Worm (Caenorhabditis elegans) whole organism, young adult: Measurements from ENCODE around the gene nhr-214.

ENCODE experiments used
- B0019.2 ChIP-seq: fragments of 200-800 bp; sonication (Bioruptor generic); conservative IDR thresholded peaks from 2 replicates; pipeline ENCODE4 v1.3.6; 2022; ENCODE audit warnings: missing genetic modification reagents, missing genetic modification characterization, missing compliant biosample characterization
- C06A6.2 ChIP-seq: fragments of 200-800 bp; sonication (Bioruptor generic); conservative IDR thresholded peaks from 2 replicates; pipeline ENCODE4 v1.3.6; 2022; ENCODE audit warnings: missing genetic modification characterization, missing compliant biosample characterization
- F33H1.4 ChIP-seq: fragments of 200-800 bp; sonication (Bioruptor generic); IDR thresholded peaks from 2 replicates; pipeline ENCODE4 v1.3.6; 2022; ENCODE audit warnings: missing genetic modification reagents, missing genetic modification characterization, missing compliant biosample characterization
- F57A8.1 ChIP-seq: fragments of 200-800 bp; sonication (Bioruptor generic); optimal IDR thresholded peaks from 2 replicates; lab custom pipeline; 2018; ENCODE audit warnings: mild to moderate bottlenecking, missing genetic modification characterization, moderate library complexity, missing compliant biosample characterization
- F57C9.4 ChIP-seq: sonication (generic microtip); optimal IDR thresholded peaks from 2 replicates; lab custom pipeline; 2017; ENCODE audit warnings: mild to moderate bottlenecking, missing genetic modification characterization, missing compliant biosample characterization
- K12H6.12 ChIP-seq: fragments of 200-800 bp; sonication (Bioruptor generic); optimal IDR thresholded peaks from 2 replicates; lab custom pipeline; 2018; ENCODE audit warnings: mild to moderate bottlenecking, missing genetic modification characterization, missing compliant biosample characterization
- Y53F4B.3 ChIP-seq: fragments of 200-800 bp; sonication (Bioruptor generic); IDR thresholded peaks from 2 replicates; pipeline ENCODE4 v1.3.6; 2022; ENCODE audit warnings: missing genetic modification reagents, missing genetic modification characterization, missing compliant biosample characterization
- Y56A3A.18 ChIP-seq: fragments of 200-800 bp; sonication (Bioruptor generic); IDR thresholded peaks from 2 replicates; pipeline ENCODE4 v1.3.6; 2022; ENCODE audit warnings: missing genetic modification reagents, missing genetic modification characterization, missing compliant biosample characterization
- Y95B8A.8 ChIP-seq: fragments of 200-800 bp; sonication (Bioruptor generic); IDR thresholded peaks from 2 replicates; pipeline ENCODE4 v1.3.6; 2022; ENCODE audit warnings: missing genetic modification reagents, missing genetic modification characterization, missing compliant biosample characterization
- ama-1 ChIP-seq, 3 experiments: fragments of 150-350 bp in 1 of 3; sonication (generic microtip) in 2 of 3; optimal IDR thresholded peaks; 2 replicates each; lab custom pipeline; 2014 to 2018; ENCODE audit warnings: missing biosample characterization in 2 of 3, missing genetic modification characterization in 2 of 3, missing genetic modification reagents in 2 of 3
- aptf-2 ChIP-seq: fragments of 200-800 bp; sonication (Bioruptor generic); conservative IDR thresholded peaks from 2 replicates; pipeline ENCODE4 v1.3.6; 2022; ENCODE audit warnings: missing genetic modification reagents, missing genetic modification characterization, missing compliant biosample characterization
- atf-7 ChIP-seq: sonication (generic microtip); optimal IDR thresholded peaks from 2 replicates; lab custom pipeline; 2017; ENCODE audit warnings: mild to moderate bottlenecking, missing genetic modification characterization, missing compliant biosample characterization
- attf-3 ChIP-seq: fragments of 200-800 bp; sonication (Bioruptor generic); conservative IDR thresholded peaks from 2 replicates; pipeline ENCODE4 v1.3.6; 2022; ENCODE audit warnings: missing genetic modification reagents, missing genetic modification characterization, missing compliant biosample characterization
- attf-6 ChIP-seq: fragments of 200-800 bp; sonication (Bioruptor generic); IDR thresholded peaks from 2 replicates; pipeline ENCODE4 v1.3.6; 2022; ENCODE audit warnings: missing genetic modification reagents, missing genetic modification characterization, missing compliant biosample characterization
- ceh-100 ChIP-seq: fragments of 200-800 bp; sonication (Bioruptor generic); IDR thresholded peaks from 2 replicates; pipeline ENCODE4 v1.3.6; 2022; ENCODE audit warnings: missing genetic modification reagents, missing genetic modification characterization, missing compliant biosample characterization
- ceh-40 ChIP-seq: fragments of 200-800 bp; sonication (Bioruptor generic); IDR thresholded peaks from 2 replicates; pipeline ENCODE4 v1.3.6; 2022; ENCODE audit warnings: missing genetic modification characterization, missing compliant biosample characterization
- ceh-91 ChIP-seq: fragments of 200-800 bp; sonication (Bioruptor generic); IDR thresholded peaks from 2 replicates; pipeline ENCODE4 v1.3.6; 2022; ENCODE audit warnings: missing genetic modification reagents, missing genetic modification characterization, missing compliant biosample characterization
- dpff-1 ChIP-seq: sonication (generic microtip); optimal IDR thresholded peaks from 2 replicates; lab custom pipeline; 2017; ENCODE audit warnings: mild to moderate bottlenecking, missing genetic modification characterization, missing compliant biosample characterization
- egl-18 ChIP-seq: fragments of 200-800 bp; sonication (Bioruptor generic); IDR thresholded peaks from 2 replicates; pipeline ENCODE4 v1.3.6; 2022; ENCODE audit warnings: missing genetic modification reagents, missing genetic modification characterization, missing compliant biosample characterization
- egl-44 ChIP-seq: fragments of 200-800 bp; sonication (Bioruptor generic); IDR thresholded peaks from 2 replicates; pipeline ENCODE4 v1.3.6; 2022; ENCODE audit warnings: missing genetic modification reagents, missing genetic modification characterization, missing compliant biosample characterization
- egrh-3 ChIP-seq: fragments of 200-800 bp; sonication (Bioruptor generic); IDR thresholded peaks from 2 replicates; pipeline ENCODE4 v1.3.6; 2022; ENCODE audit warnings: missing genetic modification reagents, missing genetic modification characterization, missing compliant biosample characterization
- ekl-4 ChIP-seq: fragments of 200-800 bp; sonication (Bioruptor generic); IDR thresholded peaks from 2 replicates; pipeline ENCODE4 v1.3.6; 2022; ENCODE audit warnings: missing genetic modification reagents, missing genetic modification characterization, missing compliant biosample characterization
- ets-4 ChIP-seq: fragments of 200-800 bp; sonication (Bioruptor generic); optimal IDR thresholded peaks from 2 replicates; lab custom pipeline; 2018; ENCODE audit warnings: mild to moderate bottlenecking, missing genetic modification characterization, missing compliant biosample characterization
- fkh-3 ChIP-seq: sonication (generic microtip); optimal IDR thresholded peaks from 2 replicates; lab custom pipeline; 2016; ENCODE audit warnings: mild to moderate bottlenecking, missing genetic modification characterization, missing compliant biosample characterization
- gei-17 ChIP-seq: fragments of 200-800 bp; sonication (Bioruptor generic); optimal IDR thresholded peaks from 2 replicates; lab custom pipeline; 2018; ENCODE audit warnings: mild to moderate bottlenecking, missing genetic modification characterization, missing compliant biosample characterization
- hmg-20 ChIP-seq: fragments of 200-800 bp; sonication (Bioruptor generic); IDR thresholded peaks from 2 replicates; pipeline ENCODE4 v1.3.6; 2022; ENCODE audit warnings: missing genetic modification reagents, missing genetic modification characterization, missing compliant biosample characterization
- hsf-1 ChIP-seq: fragments of 200-800 bp; sonication (Bioruptor generic); IDR thresholded peaks from 2 replicates; pipeline ENCODE4 v1.3.6; 2022; ENCODE audit warnings: missing genetic modification reagents, missing genetic modification characterization, missing compliant biosample characterization
- lag-1 ChIP-seq: fragments of 200-800 bp; sonication (Bioruptor generic); IDR thresholded peaks from 2 replicates; pipeline ENCODE4 v1.3.6; 2022; ENCODE audit warnings: missing genetic modification reagents, missing genetic modification characterization, missing compliant biosample characterization
- lin-35 ChIP-seq, 3 experiments: fragments of 150-350 bp in 2 of 3; sonication (generic microtip) in 1 of 3; optimal IDR thresholded peaks; 2 replicates each; lab custom pipeline; 2014 to 2018; ENCODE audit warnings: missing biosample characterization in 3 of 3, missing genetic modification characterization in 3 of 3, missing genetic modification reagents in 3 of 3
- lir-1 ChIP-seq: fragments of 200-800 bp; sonication (Bioruptor generic); conservative IDR thresholded peaks from 2 replicates; pipeline ENCODE4 v1.3.6; 2022; ENCODE audit warnings: missing genetic modification reagents, missing genetic modification characterization, missing compliant biosample characterization
- lsl-1 ChIP-seq: fragments of 200-800 bp; sonication (Bioruptor generic); optimal IDR thresholded peaks from 2 replicates; lab custom pipeline; 2018; ENCODE audit warnings: mild to moderate bottlenecking, missing genetic modification characterization, moderate library complexity, missing compliant biosample characterization
- madf-3 ChIP-seq: fragments of 200-800 bp; sonication (Bioruptor generic); IDR thresholded peaks from 2 replicates; pipeline ENCODE4 v1.3.6; 2022; ENCODE audit warnings: missing genetic modification reagents, missing genetic modification characterization, missing compliant biosample characterization
- madf-6 ChIP-seq: fragments of 200-800 bp; sonication (Bioruptor generic); IDR thresholded peaks from 2 replicates; pipeline ENCODE4 v1.3.6; 2022; ENCODE audit warnings: missing genetic modification reagents, missing genetic modification characterization, missing compliant biosample characterization
- mcd-1 ChIP-seq: fragments of 200-800 bp; sonication (Bioruptor generic); IDR thresholded peaks from 2 replicates; pipeline ENCODE4 v1.3.6; 2022; ENCODE audit warnings: missing genetic modification reagents, missing genetic modification characterization, missing compliant biosample characterization
- nfya-1 ChIP-seq: sonication (generic microtip); optimal IDR thresholded peaks from 2 replicates; lab custom pipeline; 2017; ENCODE audit warnings: antibody characterized with exemption, missing compliant biosample characterization, missing genetic modification characterization, borderline replicate concordance; ENCODE audit not compliant: insufficient read depth
- nhr-90 ChIP-seq: sonication (generic microtip); optimal IDR thresholded peaks from 2 replicates; lab custom pipeline; 2016; ENCODE audit warnings: missing genotype, mild to moderate bottlenecking, missing genetic modification characterization, missing compliant biosample characterization
- pha-4 ChIP-seq: fragments of 150-350 bp; sonication (generic microtip); optimal IDR thresholded peaks from 2 replicates; lab custom pipeline; 2014; ENCODE audit warnings: missing biosample characterization, missing genetic modification reagents, missing genetic modification characterization
- repo-1 ChIP-seq: sonication (generic microtip); optimal IDR thresholded peaks from 2 replicates; lab custom pipeline; 2017; ENCODE audit warnings: mild to moderate bottlenecking, missing genetic modification characterization, missing compliant biosample characterization
- rpc-1 ChIP-seq, 2 experiments: fragments of 150-350 bp in 1 of 2; sonication (generic microtip) in 1 of 2; optimal IDR thresholded peaks; 2 replicates each; lab custom pipeline; 2014 to 2018; ENCODE audit warnings: missing biosample characterization in 1 of 2, missing genetic modification characterization in 1 of 2, missing genetic modification reagents in 1 of 2, missing genotype in 1 of 2
- sdz-38 ChIP-seq: sonication (generic microtip); optimal IDR thresholded peaks from 2 replicates; lab custom pipeline; 2016; ENCODE audit warnings: missing genotype, missing genetic modification characterization, missing compliant biosample characterization
- sea-2 ChIP-seq: fragments of 200-800 bp; sonication (Bioruptor generic); IDR thresholded peaks from 2 replicates; pipeline ENCODE4 v1.3.6; 2022; ENCODE audit warnings: missing genetic modification characterization, missing compliant biosample characterization
- snpc-1.1 ChIP-seq: sonication (generic microtip); optimal IDR thresholded peaks from 2 replicates; lab custom pipeline; 2017; ENCODE audit warnings: missing genetic modification characterization, mild to moderate bottlenecking, missing compliant biosample characterization, antibody characterized with exemption, moderate library complexity, missing genotype, missing genetic modification reagents; ENCODE audit not compliant: insufficient read depth
- snpc-3.4 ChIP-seq: sonication (generic microtip); optimal IDR thresholded peaks from 2 replicates; lab custom pipeline; 2017; ENCODE audit warnings: missing genetic modification characterization, mild to moderate bottlenecking, missing compliant biosample characterization, antibody characterized with exemption, moderate library complexity, missing genotype, missing genetic modification reagents
- tbx-9 ChIP-seq: sonication (generic microtip); optimal IDR thresholded peaks from 2 replicates; lab custom pipeline; 2016; ENCODE audit warnings: borderline replicate concordance, missing genetic modification characterization, inconsistent platforms, missing compliant biosample characterization
- unc-130 ChIP-seq: sonication (generic microtip); optimal IDR thresholded peaks from 2 replicates; lab custom pipeline; 2016; ENCODE audit warnings: missing genetic modification reagents, missing genetic modification characterization, missing compliant biosample characterization
- ztf-18 ChIP-seq: sonication (generic microtip); optimal IDR thresholded peaks from 2 replicates; lab custom pipeline; 2016; ENCODE audit warnings: missing genotype, mild to moderate bottlenecking, missing genetic modification characterization, missing compliant biosample characterization
- ztf-22 ChIP-seq: fragments of 200-800 bp; sonication (Bioruptor generic); optimal IDR thresholded peaks from 2 replicates; lab custom pipeline; 2018; ENCODE audit warnings: mild to moderate bottlenecking, missing genetic modification characterization, moderate library complexity, missing compliant biosample characterization

nhr-214 gene

ce11 chrX:12664987-12665451 is 36.8 kb downstream of the nhr-214 start (continued):
- TF ChIP-seq ztf-22 (GFP tag; lab: Kevin White, UChicago) (no peak), ceh-40 (GFP tag; lab: Robert Waterston, UW) (0 out of 2 replicates have a peak, but pooled peaks have one; percentile 47), egrh-3 (GFP tag; lab: Robert Waterston, UW) (peak; percentile 75), gei-17 (peak; percentile 78), snpc-1.1 (tag; lab: Kevin White, UChicago) (peak; percentile 1), aptf-2 (GFP tag; lab: Robert Waterston, UW) (0 out of 2 replicates have a peak, but pooled peaks have one; percentile 14), mcd-1 (peak; percentile 65), ama-1 (optimal IDR thresholded peaks at IDR 0.05; lab: Kevin White, UChicago) (peak; percentile 90), ama-1 (GFP tag; optimal IDR thresholded peaks at IDR 0.05; lab: Kevin White, UChicago) (peak; percentile 50 to 54), rpc-1 (optimal IDR thresholded peaks at IDR 0.05; lab: Kevin White, UChicago) (peak; percentile 95), rpc-1 (tag; optimal IDR thresholded peaks at IDR 0.05; lab: Kevin White, UChicago) (peak; percentile 96), ets-4 (peak; percentile 80), F33H1.4 (GFP tag; lab: Robert Waterston, UW) (no peak), unc-130 (GFP tag; lab: Kevin White, UChicago) (peak; percentile 34), Y95B8A.8 (peak; percentile 68; the same call in 1 of the 2 replicates), C06A6.2 (GFP tag; lab: Robert Waterston, UW) (peak; percentile 85), hsf-1 (peak; percentile 39; the same call in 1 of the 2 replicates), Y56A3A.18 (GFP tag; lab: Robert Waterston, UW) (peak; percentile 91), ztf-18 (tag; lab: Kevin White, UChicago) (peak; percentile 72), Y53F4B.3 (GFP tag; lab: Robert Waterston, UW) (0 out of 2 replicates have a peak, but pooled peaks have one; percentile 51), egl-44 (peak; percentile 94), fkh-3 (tag; lab: Kevin White, UChicago) (peak; percentile 90), ekl-4 (GFP tag; lab: Robert Waterston, UW) (no peak), B0019.2 (no peak), snpc-3.4 (tag; lab: Kevin White, UChicago) (peak; percentile 39), egl-18 (GFP tag; lab: Robert Waterston, UW) (peak; percentile 83), hmg-20 (GFP tag; lab: Robert Waterston, UW) (peak; percentile 83), sdz-38 (no peak), sea-2 (GFP tag; lab: Robert Waterston, UW) (no peak), F57A8.1 (GFP tag; lab: Kevin White, UChicago) (peak; percentile 79), atf-7 (tag; lab: Kevin White, UChicago) (peak; percentile 73), dpff-1 (peak; percentile 48), tbx-9 (tag; lab: Kevin White, UChicago) (peak; percentile 86), ceh-91 (GFP tag; lab: Robert Waterston, UW) (no peak; the same call in 1 of the 2 replicates), pha-4 (tag; lab: Kevin White, UChicago) (no peak), madf-6 (GFP tag; lab: Robert Waterston, UW) (peak; percentile 67), repo-1 (tag; lab: Kevin White, UChicago) (peak; percentile 84), nfya-1 (no peak), nhr-90 (tag; lab: Kevin White, UChicago) (peak; percentile 93), lin-35 (GFP tag; optimal IDR thresholded peaks at IDR 0.05; lab: Kevin White, UChicago) (peak in 1 of 3 experiments; percentile 82), ceh-100 (peak; percentile 62), K12H6.12 (tag; lab: Kevin White, UChicago) (peak; percentile 52), attf-3 (GFP tag; lab: Robert Waterston, UW) (no peak), attf-6 (GFP tag; lab: Robert Waterston, UW) (0 out of 2 replicates have a peak, but pooled peaks have one; percentile 50), lsl-1 (GFP tag; lab: Kevin White, UChicago) (peak; percentile 1), lir-1 (GFP tag; lab: Robert Waterston, UW) (peak; percentile 57; the same call in 1 of the 2 replicates), lag-1 (GFP tag; lab: Robert Waterston, UW) (no peak), madf-3 (peak; percentile 81; the same call in 1 of the 2 replicates), F57C9.4 (peak; percentile 77)
